Comparison of ENCODE assay signal across 1 fruit fly cellular context in genomic region chr2L:6480212-6480994, dm6.
TF ChIP-seq lines count a peak whose summit lies in the region.

Gene Sec61alpha, minus strand, starts transcription at chr2L:6480575.
Gene Daxx, plus strand, starts transcription at chr2L:6480929.

TF ChIP-seq in whole organism, embryonic, 481 proteins besides CTCF, POLR2A, EP300 and RAD21 (continued from another document):
- peak; percentile 48 for TF ChIP-seq odd (GFP tag; optimal IDR thresholded peaks at IDR 0.05; lab: Kevin White, UChicago)
- peak; percentile 81 for TF ChIP-seq fd3F (GFP tag; optimal IDR thresholded peaks at IDR 0.05; lab: Kevin White, UChicago)
- TF ChIP-seq chn (GFP tag; optimal IDR thresholded peaks at IDR 0.05; lab: Kevin White, UChicago), result peak; percentile 89
- no peak for TF ChIP-seq CG17912 (GFP tag; optimal IDR thresholded peaks at IDR 0.05; lab: Kevin White, UChicago)
- no peak for TF ChIP-seq lov (optimal IDR thresholded peaks at IDR 0.05; lab: Kevin White, UChicago)
- TF ChIP-seq lov (GFP tag; IDR thresholded peaks at IDR 0.05; lab: Robert Waterston, UW), result 0 out of 3 replicates have a peak, but pooled peaks have one; percentile 61
- peak; percentile 73 for TF ChIP-seq zen (tag; optimal IDR thresholded peaks at IDR 0.05; lab: Kevin White, UChicago)
- TF ChIP-seq CG4707 (GFP tag; optimal IDR thresholded peaks at IDR 0.05; lab: Kevin White, UChicago), result no peak
- peak; percentile 100 for TF ChIP-seq Bgb (GFP tag; IDR thresholded peaks at IDR 0.05; lab: Robert Waterston, UW; ENCODE audit: partially characterized antibody)
- peak; percentile 81 for TF ChIP-seq CG10267 (tag; optimal IDR thresholded peaks at IDR 0.05; lab: Kevin White, UChicago)
- TF ChIP-seq Myb (GFP tag; optimal IDR thresholded peaks at IDR 0.05; lab: Kevin White, UChicago), result peak; percentile 80
- TF ChIP-seq pb (GFP tag; optimal IDR thresholded peaks at IDR 0.05; lab: Kevin White, UChicago), result peak; percentile 68
- TF ChIP-seq Poxn (GFP tag; IDR thresholded peaks at IDR 0.05; lab: Robert Waterston, UW), result peak; percentile 75; the same call in 1 of the 2 replicates
- TF ChIP-seq CoRest (tag; optimal IDR thresholded peaks at IDR 0.05; lab: Kevin White, UChicago), result peak; percentile 85
- peak; percentile 78 for TF ChIP-seq B-H2 (GFP tag; optimal IDR thresholded peaks at IDR 0.05; lab: Kevin White, UChicago)
- peak; percentile 87 for TF ChIP-seq NFAT (GFP tag; IDR thresholded peaks at IDR 0.05; lab: Robert Waterston, UW)
- TF ChIP-seq Hr3 (GFP tag; optimal IDR thresholded peaks at IDR 0.05; lab: Kevin White, UChicago), result peak; percentile 87
- peak; percentile 75 for TF ChIP-seq CG10959 (GFP tag; IDR thresholded peaks at IDR 0.05; lab: Robert Waterston, UW)
- TF ChIP-seq ERR (GFP tag; optimal IDR thresholded peaks at IDR 0.05; lab: Kevin White, UChicago), result peak; percentile 69
- no peak for TF ChIP-seq sqz (GFP tag; optimal IDR thresholded peaks at IDR 0.05; lab: Kevin White, UChicago)
- TF ChIP-seq zf30C (GFP tag; optimal IDR thresholded peaks at IDR 0.05; lab: Kevin White, UChicago), result no peak
- TF ChIP-seq hth (optimal IDR thresholded peaks at IDR 0.05; lab: Kevin White, UChicago), result no peak
- TF ChIP-seq CG31388 (GFP tag; optimal IDR thresholded peaks at IDR 0.05; lab: Kevin White, UChicago), result peak; percentile 1
- peak; percentile 45 for TF ChIP-seq Ssrp (tag; optimal IDR thresholded peaks at IDR 0.05; lab: Kevin White, UChicago)
- peak; percentile 95 for TF ChIP-seq CG18011 (GFP tag; optimal IDR thresholded peaks at IDR 0.05; lab: Kevin White, UChicago)
- TF ChIP-seq tap (tag; optimal IDR thresholded peaks at IDR 0.05; lab: Kevin White, UChicago), result peak; percentile 33
- peak; percentile 52 for TF ChIP-seq CG8281 (tag; optimal IDR thresholded peaks at IDR 0.05; lab: Kevin White, UChicago)
- peak; percentile 70 for TF ChIP-seq Usf (GFP tag; optimal IDR thresholded peaks at IDR 0.05; lab: Kevin White, UChicago)
- TF ChIP-seq CG18599 (GFP tag; optimal IDR thresholded peaks at IDR 0.05; lab: Kevin White, UChicago), result peak; percentile 86
- peak; percentile 93 for TF ChIP-seq Ets97D (GFP tag; optimal IDR thresholded peaks at IDR 0.05; lab: Kevin White, UChicago)
- TF ChIP-seq crp (GFP tag; optimal IDR thresholded peaks at IDR 0.05; lab: Kevin White, UChicago), result peak in 1 of 2 experiments; percentile 65
- TF ChIP-seq scrt (GFP tag; optimal IDR thresholded peaks at IDR 0.05; lab: Kevin White, UChicago), result peak; percentile 67
- TF ChIP-seq TFAM (GFP tag; optimal IDR thresholded peaks at IDR 0.05; lab: Kevin White, UChicago), result no peak
- peak; percentile 78 for TF ChIP-seq Oli (tag; optimal IDR thresholded peaks at IDR 0.05; lab: Kevin White, UChicago)
- TF ChIP-seq CG1602 (GFP tag; optimal IDR thresholded peaks at IDR 0.05; lab: Kevin White, UChicago), result peak; percentile 85
- peak; percentile 72 for TF ChIP-seq CG15696 (tag; optimal IDR thresholded peaks at IDR 0.05; lab: Kevin White, UChicago)
- peak; percentile 85 for TF ChIP-seq CG10147 (GFP tag; optimal IDR thresholded peaks at IDR 0.05; lab: Kevin White, UChicago)
- TF ChIP-seq crc (GFP tag; optimal IDR thresholded peaks at IDR 0.05; lab: Kevin White, UChicago), result peak; percentile 83
- peak; percentile 70 for TF ChIP-seq CG8290 (GFP tag; optimal IDR thresholded peaks at IDR 0.05; lab: Kevin White, UChicago)
- TF ChIP-seq CG8290 (tag; optimal IDR thresholded peaks at IDR 0.05; lab: Kevin White, UChicago), result peak in 1 of 2 experiments; percentile 73
- TF ChIP-seq Mad (GFP tag; optimal IDR thresholded peaks at IDR 0.05; lab: Kevin White, UChicago), result peak; percentile 82
- peak; percentile 85 to 88 for TF ChIP-seq chif (GFP tag; optimal IDR thresholded peaks at IDR 0.05; lab: Kevin White, UChicago)
